Fruit fly (Drosophila melanogaster) whole organism, wandering third instar larva: Measurements from ENCODE around the gene Shc.

Experiments used
- Abd-B ChIP-seq: fragments of >200 bp; optimal IDR thresholded peaks from 2 replicates; lab custom pipeline; 2017; ENCODE audit warnings: missing biosample characterization, missing genetic modification characterization
- CG32264 ChIP-seq: fragments of 200-800 bp; sonication (Bioruptor generic); optimal IDR thresholded peaks from 2 replicates; lab custom pipeline; 2016; ENCODE audit warnings: missing biosample characterization, missing genetic modification characterization
- CG9705 ChIP-seq: fragments of 200-800 bp; sonication (Bioruptor generic); optimal IDR thresholded peaks from 2 replicates; lab custom pipeline; 2018; ENCODE audit warnings: missing biosample characterization, mild to moderate bottlenecking, missing genetic modification characterization
- CrebA ChIP-seq: fragments of 200-800 bp; sonication (Bioruptor generic); optimal IDR thresholded peaks from 2 replicates; lab custom pipeline; 2016; ENCODE audit warnings: missing biosample characterization, mild to moderate bottlenecking, missing genetic modification characterization, borderline replicate concordance
- Dfd ChIP-seq: fragments of >200 bp; optimal IDR thresholded peaks from 2 replicates; lab custom pipeline; 2017; ENCODE audit warnings: missing biosample characterization, missing genetic modification characterization
- Dif ChIP-seq: fragments of 200-275, 200-300 bp; sonication (Bioruptor generic); optimal IDR thresholded peaks from 2 replicates; lab custom pipeline; 2018; ENCODE audit warnings: missing biosample characterization, missing genetic modification characterization; ENCODE audit not compliant: partially characterized antibody
- GATAd ChIP-seq: sonication (Bioruptor generic); optimal IDR thresholded peaks from 2 replicates; lab custom pipeline; 2016; ENCODE audit warnings: missing biosample characterization, missing genetic modification characterization
- HLH106 ChIP-seq: fragments of 200-800 bp; optimal IDR thresholded peaks from 3 replicates; lab custom pipeline; 2019; ENCODE audit warnings: missing biosample characterization, mild to moderate bottlenecking, missing genetic modification characterization, moderate library complexity
- Hnf4 ChIP-seq: fragments of 200-800 bp; sonication (Bioruptor generic); optimal IDR thresholded peaks from 2 replicates; lab custom pipeline; 2016; ENCODE audit warnings: missing biosample characterization, mild to moderate bottlenecking, missing genetic modification characterization
- Hr78 ChIP-seq: fragments of >200 bp; optimal IDR thresholded peaks from 2 replicates; lab custom pipeline; 2017; ENCODE audit warnings: missing biosample characterization, missing genetic modification characterization
- Hr83 ChIP-seq: fragments of 200-300 bp; sonication (Bioruptor generic); optimal IDR thresholded peaks from 2 replicates; lab custom pipeline; 2016; ENCODE audit warnings: missing biosample characterization, mild to moderate bottlenecking, missing genetic modification characterization, moderate library complexity; ENCODE audit not compliant: poor library complexity, severe bottlenecking
- Jra ChIP-seq: sonication (Bioruptor generic); optimal IDR thresholded peaks from 2 replicates; lab custom pipeline; 2016; ENCODE audit warnings: missing biosample characterization, missing genetic modification characterization
- Mio ChIP-seq: sonication (Bioruptor generic); optimal IDR thresholded peaks from 2 replicates; lab custom pipeline; 2016; ENCODE audit warnings: missing biosample characterization, missing genetic modification characterization
- Myc ChIP-seq: fragments of >200 bp; optimal IDR thresholded peaks from 2 replicates; lab custom pipeline; 2017
- N ChIP-seq: fragments of >200 bp; optimal IDR thresholded peaks from 2 replicates; lab custom pipeline; 2018; ENCODE audit warnings: missing biosample characterization, missing external identifiers, missing genetic modification characterization
- OdsH ChIP-seq: fragments of 200-800 bp; sonication (Bioruptor generic); optimal IDR thresholded peaks from 2 replicates; lab custom pipeline; 2016; ENCODE audit warnings: missing biosample characterization, mild to moderate bottlenecking, missing genetic modification characterization
- Rel ChIP-seq, 2 experiments: fragments of 200-800 bp; sonication (Bioruptor generic) in 1 of 2; optimal IDR thresholded peaks; 2 replicates in 1 of 2; 3 replicates in 1 of 2; lab custom pipeline; 2016 to 2019; ENCODE audit warnings: mild to moderate bottlenecking in 2 of 2, missing biosample characterization in 2 of 2, missing genetic modification characterization in 2 of 2, moderate library complexity in 1 of 2
- Sp1 ChIP-seq: fragments of 200-800 bp; sonication (Bioruptor generic); optimal IDR thresholded peaks from 3 replicates; lab custom pipeline; 2019; ENCODE audit warnings: missing biosample characterization, mild to moderate bottlenecking, missing genetic modification characterization, moderate library complexity
- Vsx2 ChIP-seq: fragments of 200-300, 225-300 bp; sonication (Bioruptor generic); optimal IDR thresholded peaks from 2 replicates; lab custom pipeline; 2018; ENCODE audit warnings: missing biosample characterization, missing genetic modification characterization; ENCODE audit not compliant: partially characterized antibody
- br ChIP-seq: fragments of 200-800 bp; sonication (Bioruptor generic); optimal IDR thresholded peaks from 2 replicates; lab custom pipeline; 2016; ENCODE audit warnings: missing biosample characterization, missing genetic modification characterization
- brk ChIP-seq: fragments of 200-800 bp; sonication (Bioruptor generic); optimal IDR thresholded peaks from 2 replicates; lab custom pipeline; 2016; ENCODE audit warnings: missing biosample characterization, mild to moderate bottlenecking, missing genetic modification characterization
- dl ChIP-seq, 2 experiments: fragments of 175-275, 200-275 bp in 1 of 2; fragments of 200-275 bp in 1 of 2; sonication (Bioruptor generic); optimal IDR thresholded peaks; lab custom pipeline; 2018; ENCODE audit warnings: mild to moderate bottlenecking in 2 of 2, missing biosample characterization in 2 of 2, missing genetic modification characterization in 2 of 2, moderate library complexity in 2 of 2; ENCODE audit not compliant: partially characterized antibody in 2 of 2, insufficient read depth in 1 of 2
- dmrt93B ChIP-seq: fragments of 200-800 bp; sonication (Bioruptor generic); optimal IDR thresholded peaks from 2 replicates; lab custom pipeline; 2018; ENCODE audit warnings: missing biosample characterization, mild to moderate bottlenecking, missing genetic modification characterization
- dsf ChIP-seq: sonication (Bioruptor generic); optimal IDR thresholded peaks from 2 replicates; lab custom pipeline; 2016; ENCODE audit warnings: missing biosample characterization, missing genetic modification characterization, borderline replicate concordance
- ey ChIP-seq: fragments of 200-800 bp; sonication (Bioruptor generic); optimal IDR thresholded peaks from 2 replicates; lab custom pipeline; 2016; ENCODE audit warnings: missing biosample characterization, missing genetic modification characterization
- foxo ChIP-seq, 2 experiments: fragments of 200-800 bp; sonication (Bioruptor generic); optimal IDR thresholded peaks; 2 replicates in 1 of 2; 3 replicates in 1 of 2; lab custom pipeline; 2016 to 2017; ENCODE audit warnings: missing biosample characterization in 2 of 2, missing genetic modification characterization in 2 of 2
- fru ChIP-seq: fragments of 200-800 bp; sonication (Bioruptor generic); optimal IDR thresholded peaks from 3 replicates; lab custom pipeline; 2016; ENCODE audit warnings: missing biosample characterization, mild to moderate bottlenecking, missing genetic modification characterization
- h ChIP-seq: fragments of 200-800 bp; sonication (Bioruptor generic); optimal IDR thresholded peaks from 3 replicates; lab custom pipeline; 2016; ENCODE audit warnings: missing biosample characterization, mild to moderate bottlenecking, missing genetic modification characterization
- jim ChIP-seq: fragments of 175-275, 200-325 bp; sonication (Bioruptor generic); optimal IDR thresholded peaks from 2 replicates; lab custom pipeline; 2016; ENCODE audit warnings: missing biosample characterization, mild to moderate bottlenecking, missing genetic modification characterization
- lola ChIP-seq: fragments of >200 bp; optimal IDR thresholded peaks from 2 replicates; lab custom pipeline; 2017; ENCODE audit warnings: missing biosample characterization, missing genetic modification characterization
- pan ChIP-seq: fragments of >200 bp; optimal IDR thresholded peaks from 2 replicates; lab custom pipeline; 2017
- psq ChIP-seq: fragments of 200-800 bp; sonication (Bioruptor generic); optimal IDR thresholded peaks from 3 replicates; lab custom pipeline; 2017; ENCODE audit warnings: missing biosample characterization, mild to moderate bottlenecking, missing genetic modification characterization, moderate library complexity
- rgr ChIP-seq: fragments of 200-800 bp; sonication (Bioruptor generic); optimal IDR thresholded peaks from 3 replicates; lab custom pipeline; 2016; ENCODE audit warnings: missing biosample characterization, mild to moderate bottlenecking, missing genetic modification characterization
- sage ChIP-seq: fragments of 200-800 bp; sonication (Bioruptor generic); optimal IDR thresholded peaks from 2 replicates; lab custom pipeline; 2016; ENCODE audit warnings: missing biosample characterization, mild to moderate bottlenecking, missing genetic modification characterization
- sv ChIP-seq: fragments of 200-800 bp; sonication (Bioruptor generic); optimal IDR thresholded peaks from 3 replicates; lab custom pipeline; 2016; ENCODE audit warnings: missing biosample characterization, missing genetic modification characterization
- tai ChIP-seq: sonication (Bioruptor generic); optimal IDR thresholded peaks from 2 replicates; lab custom pipeline; 2016; ENCODE audit warnings: missing biosample characterization, missing genetic modification characterization
- usp ChIP-seq: fragments of >200 bp; optimal IDR thresholded peaks from 2 replicates; lab custom pipeline; 2017; ENCODE audit warnings: missing biosample characterization, missing genetic modification characterization
- woc ChIP-seq: sonication (Bioruptor generic); optimal IDR thresholded peaks from 2 replicates; lab custom pipeline; 2016; ENCODE audit warnings: missing biosample characterization, mild to moderate bottlenecking, missing genetic modification characterization

The Shc gene

DNA sequence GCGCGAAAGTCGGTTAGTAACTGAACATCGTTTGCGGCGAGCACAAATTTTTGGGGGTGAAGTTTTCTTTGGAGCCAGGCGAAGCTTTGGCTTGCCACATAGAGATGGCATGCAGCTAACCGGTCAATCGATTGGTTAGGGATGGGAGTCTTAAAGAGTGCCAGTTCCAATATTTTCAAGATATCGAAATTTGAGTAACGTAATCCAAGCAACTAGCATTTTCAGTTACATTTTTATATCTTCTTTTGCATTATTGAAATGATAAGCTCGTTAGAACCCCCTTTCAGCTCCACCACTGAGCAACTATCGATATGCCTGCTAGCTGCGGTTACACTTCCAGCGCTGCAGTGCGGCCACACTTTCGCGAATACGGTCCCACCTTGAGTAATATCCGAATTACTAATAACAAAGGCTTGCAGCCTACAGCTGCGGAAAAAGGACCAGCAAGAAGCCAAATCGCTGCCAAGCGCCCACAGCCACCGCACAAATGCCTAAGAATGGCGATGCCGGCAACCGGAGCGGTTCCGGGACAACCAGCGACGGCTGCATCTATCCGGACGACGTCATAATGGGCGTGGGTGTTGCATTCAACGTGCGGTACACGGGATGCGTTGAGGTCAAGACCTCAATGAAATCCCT lies at the start of gene Shc, which contains the start of gene Atat:
TSS of gene Shc (plus strand) at position 355 of the 639 bp plus-strand sequence.
TSS of gene Atat (minus strand) at position 103 of the 639 bp plus-strand sequence.
- TF ChIP-seq ey, result peak; percentile 99
- TF ChIP-seq OdsH (GFP tag; lab: Kevin White, UChicago), result peak; percentile 99
- peak; percentile 93 for TF ChIP-seq brk (GFP tag; lab: Kevin White, UChicago)
- TF ChIP-seq Mio, result peak; percentile 94
- peak; percentile 97 for TF ChIP-seq psq (GFP tag; lab: Kevin White, UChicago)
- TF ChIP-seq jim, result peak; percentile 94
- TF ChIP-seq Hr78 (GFP tag; lab: Kevin White, UChicago), result no peak
- TF ChIP-seq Hr83 (GFP tag; lab: Kevin White, UChicago), result peak; percentile 98
- no peak for TF ChIP-seq Vsx2
- TF ChIP-seq tai, result peak; percentile 99
- TF ChIP-seq Dif (GFP tag; lab: Kevin White, UChicago), result no peak
- TF ChIP-seq usp, result peak; percentile 11
- TF ChIP-seq Rel (GFP tag; optimal IDR thresholded peaks at IDR 0.05; lab: Kevin White, UChicago), result peak; percentile 50
- peak; percentile 91 for TF ChIP-seq Rel (tag; optimal IDR thresholded peaks at IDR 0.05; lab: Kevin White, UChicago)
- peak; percentile 20 for TF ChIP-seq Myc (lab: Kevin White, UChicago)
- no peak for TF ChIP-seq CrebA (GFP tag; lab: Kevin White, UChicago)
- TF ChIP-seq dsf (GFP tag; lab: Kevin White, UChicago), result peak; percentile 97
- peak; percentile 97 for TF ChIP-seq CG32264 (GFP tag; lab: Kevin White, UChicago)
- no peak for TF ChIP-seq lola
- peak; percentile 99 for TF ChIP-seq sv (GFP tag; lab: Kevin White, UChicago)
- peak; percentile 99 for TF ChIP-seq woc
- peak; percentile 97 for TF ChIP-seq GATAd (GFP tag; lab: Kevin White, UChicago)
- TF ChIP-seq br, result peak; percentile 99
- peak; percentile 99 for TF ChIP-seq HLH106 (tag; lab: Kevin White, UChicago)
- TF ChIP-seq foxo (GFP tag; optimal IDR thresholded peaks at IDR 0.05; lab: Kevin White, UChicago), result peak; percentile 91 to 99
- TF ChIP-seq Dfd, result peak; percentile 97
- TF ChIP-seq h (GFP tag; lab: Kevin White, UChicago), result peak; percentile 99
- TF ChIP-seq rgr (GFP tag; lab: Kevin White, UChicago), result peak; percentile 99
- TF ChIP-seq N (GFP tag; lab: Kevin White, UChicago), result no peak
- peak; percentile 99 for TF ChIP-seq fru (GFP tag; lab: Kevin White, UChicago)
- peak; percentile 100 for TF ChIP-seq dmrt93B (GFP tag; lab: Kevin White, UChicago)
- no peak for TF ChIP-seq Abd-B (GFP tag; lab: Kevin White, UChicago)
- TF ChIP-seq pan (lab: Kevin White, UChicago), result no peak
- TF ChIP-seq CG9705 (GFP tag; lab: Kevin White, UChicago), result peak; percentile 99
- TF ChIP-seq Hnf4 (GFP tag; lab: Kevin White, UChicago), result peak; percentile 99
- TF ChIP-seq sage (GFP tag; lab: Kevin White, UChicago), result peak; percentile 91
- peak; percentile 98 for TF ChIP-seq Sp1 (GFP tag; lab: Kevin White, UChicago)
- peak; percentile 98 for TF ChIP-seq Jra
- TF ChIP-seq dl (GFP tag; optimal IDR thresholded peaks at IDR 0.05; lab: Kevin White, UChicago; ENCODE audit: insufficient read depth in 1 of 2, partially characterized antibody in 2 of 2), result no peak

DNA sequence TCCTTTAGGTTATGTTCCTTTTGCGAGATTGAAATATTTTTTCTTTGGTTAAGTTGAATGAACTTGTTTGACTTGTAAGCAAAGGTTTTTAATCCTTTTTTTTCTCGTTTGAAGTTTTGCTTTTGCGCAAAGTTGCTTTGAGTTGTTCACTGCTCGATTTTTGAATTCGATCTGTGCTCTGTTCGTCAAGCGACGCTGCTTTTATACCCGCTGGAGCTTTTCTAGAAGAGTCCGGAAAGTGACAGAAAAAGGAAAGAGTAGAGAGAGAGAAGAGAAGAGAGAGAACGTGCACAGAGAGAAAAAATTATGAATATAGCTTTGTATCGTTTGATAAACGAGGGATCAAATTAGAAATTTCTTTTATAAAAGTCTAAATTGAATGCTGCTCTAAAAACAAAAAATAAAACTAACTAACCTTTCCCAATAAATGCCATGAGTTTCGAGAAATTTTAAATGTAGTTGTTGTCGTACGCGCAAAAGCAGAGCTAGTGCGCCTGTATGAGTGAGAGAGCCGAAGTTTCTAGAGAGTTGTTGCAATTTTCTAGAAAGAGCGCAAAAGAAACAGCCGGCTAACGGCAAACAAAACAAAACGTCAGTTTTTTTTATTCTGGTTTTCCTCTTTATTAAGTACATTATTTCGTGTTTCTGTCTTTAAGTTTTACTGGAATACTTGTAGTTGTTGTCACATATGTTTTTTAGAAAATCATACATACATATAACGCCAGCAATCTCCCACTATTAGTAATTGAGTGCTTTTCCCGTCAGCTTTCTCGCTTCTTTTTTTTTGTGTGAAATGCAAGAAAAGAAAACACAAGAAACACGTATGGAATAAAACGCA lies 49.4 kb upstream of the Shc start, which contains the start of gene Hsp26:
TSS of gene Hsp26 (minus strand) at position 230 of the 838 bp plus-strand sequence.
- TF ChIP-seq Hr78 (GFP tag; lab: Kevin White, UChicago) (no peak), Jra (peak; percentile 87), tai (no peak), Rel (GFP tag; optimal IDR thresholded peaks at IDR 0.05; lab: Kevin White, UChicago) (peak; percentile 0), Rel (tag; optimal IDR thresholded peaks at IDR 0.05; lab: Kevin White, UChicago) (peak; percentile 52), sv (GFP tag; lab: Kevin White, UChicago) (peak; percentile 75), jim (peak; percentile 79), pan (lab: Kevin White, UChicago) (no peak), h (GFP tag; lab: Kevin White, UChicago) (peak; percentile 97), CrebA (GFP tag; lab: Kevin White, UChicago) (no peak), fru (GFP tag; lab: Kevin White, UChicago) (peak; percentile 95), sage (GFP tag; lab: Kevin White, UChicago) (peak; percentile 89), Abd-B (GFP tag; lab: Kevin White, UChicago) (no peak), CG9705 (GFP tag; lab: Kevin White, UChicago) (no peak), Myc (lab: Kevin White, UChicago) (no peak), Mio (peak; percentile 30), GATAd (GFP tag; lab: Kevin White, UChicago) (no peak), Vsx2 (peak; percentile 67), Dfd (no peak), rgr (GFP tag; lab: Kevin White, UChicago) (peak; percentile 96), psq (GFP tag; lab: Kevin White, UChicago) (peak; percentile 94), usp (no peak), Dif (GFP tag; lab: Kevin White, UChicago) (peak; percentile 66), dsf (GFP tag; lab: Kevin White, UChicago) (peak; percentile 59), Sp1 (GFP tag; lab: Kevin White, UChicago) (peak; percentile 89), foxo (GFP tag; optimal IDR thresholded peaks at IDR 0.05; lab: Kevin White, UChicago) (peak; percentile 52 to 94), Hnf4 (GFP tag; lab: Kevin White, UChicago) (peak; percentile 93), OdsH (GFP tag; lab: Kevin White, UChicago) (peak; percentile 96), Hr83 (GFP tag; lab: Kevin White, UChicago) (peak; percentile 6), CG32264 (GFP tag; lab: Kevin White, UChicago) (peak; percentile 86), HLH106 (tag; lab: Kevin White, UChicago) (peak; percentile 84), brk (GFP tag; lab: Kevin White, UChicago) (peak; percentile 97), br (peak; percentile 95), dmrt93B (GFP tag; lab: Kevin White, UChicago) (peak; percentile 60), ey (peak; percentile 96), woc (peak; percentile 92)
